Worm (Caenorhabditis elegans): ENCODE data around the gene mbr-1.

Gene mbr-1

DNA sequence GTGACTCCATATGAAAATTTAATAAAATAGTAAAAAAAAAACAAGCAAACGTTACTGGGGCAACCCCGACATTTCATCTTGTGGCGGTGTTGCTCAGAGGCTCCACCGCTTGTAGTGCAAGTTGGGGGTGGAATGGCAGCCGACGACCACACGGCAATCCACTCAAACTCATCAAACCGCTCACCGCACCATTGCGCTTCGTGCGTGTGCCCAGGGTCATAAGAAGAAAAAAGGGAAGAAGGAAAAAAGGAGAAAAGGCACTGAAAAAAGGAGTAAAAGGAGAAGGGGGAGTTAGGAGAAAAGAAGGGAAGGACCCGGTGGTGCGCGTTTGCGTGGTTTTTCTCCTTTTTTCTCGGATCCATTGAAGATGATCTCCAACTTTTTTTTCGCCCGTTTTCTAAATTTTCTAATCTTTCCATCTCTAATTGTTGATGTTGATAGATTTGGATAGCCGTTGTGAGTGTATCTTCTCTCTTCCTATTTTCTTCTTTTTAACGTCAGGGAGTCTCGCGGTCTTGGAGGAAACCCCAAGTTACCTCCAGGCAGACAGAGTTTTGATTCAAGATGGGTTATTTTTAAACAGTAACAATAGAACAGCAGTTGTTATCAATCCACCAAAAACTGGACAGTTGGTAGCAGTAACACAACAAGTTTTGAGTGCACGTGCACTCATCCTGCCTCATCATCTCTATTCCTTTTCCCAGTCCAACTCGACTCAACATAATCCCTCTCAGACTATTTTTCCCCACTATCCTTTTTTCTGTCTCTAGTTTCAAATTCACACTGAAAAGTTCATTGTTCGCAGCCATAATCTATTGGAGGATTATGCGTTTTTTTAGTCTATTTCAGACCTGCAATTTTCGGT is 46.7 kb upstream of the mbr-1 start:
- peak; percentile 8 for TF ChIP-seq rnt-1 (tag; optimal IDR thresholded peaks at IDR 0.05)
- TF ChIP-seq elt-3 (tag; optimal IDR thresholded peaks at IDR 0.05): peak in 1 of 6 experiments; percentile 40
- no peak for TF ChIP-seq unc-30 (tag; optimal IDR thresholded peaks at IDR 0.05)
- TF ChIP-seq lin-14 (GFP tag; optimal IDR thresholded peaks at IDR 0.05): peak; percentile 71
- TF ChIP-seq blmp-1 (tag; optimal IDR thresholded peaks at IDR 0.05): peak; percentile 55
- no peak for TF ChIP-seq nhr-20 (tag; optimal IDR thresholded peaks at IDR 0.05)
- TF ChIP-seq tbx-2 (tag; optimal IDR thresholded peaks at IDR 0.05): no peak
- no peak for TF ChIP-seq nhr-90 (tag; optimal IDR thresholded peaks at IDR 0.05; ENCODE audit: poor library complexity)
- peak; percentile 6 for TF ChIP-seq ceh-8 (GFP tag; optimal IDR thresholded peaks at IDR 0.05)
- no peak for TF ChIP-seq swsn-7 (tag; optimal IDR thresholded peaks at IDR 0.05)
- TF ChIP-seq F16B12.6 (tag; optimal IDR thresholded peaks at IDR 0.05): no peak
- TF ChIP-seq jun-1 (tag; optimal IDR thresholded peaks at IDR 0.05): peak; percentile 5
- no peak for TF ChIP-seq zag-1 (tag; optimal IDR thresholded peaks at IDR 0.05)
- TF ChIP-seq snpc-4 (tag; optimal IDR thresholded peaks at IDR 0.05): peak; percentile 3
- TF ChIP-seq nhr-85 (tag): peak; percentile 89
- TF ChIP-seq fkh-8 (tag; optimal IDR thresholded peaks at IDR 0.05): peak; percentile 61
- TF ChIP-seq dsc-1 (tag; optimal IDR thresholded peaks at IDR 0.05): peak; percentile 44
- no peak for TF ChIP-seq tlp-1 (tag; optimal IDR thresholded peaks at IDR 0.05)
- TF ChIP-seq nhr-47 (tag; optimal IDR thresholded peaks at IDR 0.05): peak; percentile 27
- peak; percentile 33 for TF ChIP-seq nhr-71 (tag; optimal IDR thresholded peaks at IDR 0.05)
- no peak for TF ChIP-seq lsy-2 (tag; optimal IDR thresholded peaks at IDR 0.05)
- TF ChIP-seq efl-1 (optimal IDR thresholded peaks at IDR 0.05): no peak
- TF ChIP-seq efl-1 (GFP tag; optimal IDR thresholded peaks at IDR 0.05 in 1 of 2): peak in 1 of 2 experiments; percentile 19
- TF ChIP-seq aha-1 (tag; optimal IDR thresholded peaks at IDR 0.05): no peak
- no peak for TF ChIP-seq lin-39 (tag; optimal IDR thresholded peaks at IDR 0.05)
- TF ChIP-seq ceh-82 (tag; optimal IDR thresholded peaks at IDR 0.05): peak in 2 of 3 experiments; percentile 25 to 42
- TF ChIP-seq lin-35 (GFP tag; optimal IDR thresholded peaks at IDR 0.05): peak in 1 of 2 experiments; percentile 2
- TF ChIP-seq unc-130 (tag; optimal IDR thresholded peaks at IDR 0.05): peak; percentile 31
- peak; percentile 43 for TF ChIP-seq fkh-10 (GFP tag; optimal IDR thresholded peaks at IDR 0.05)
- TF ChIP-seq egl-13 (tag; optimal IDR thresholded peaks at IDR 0.05): peak; percentile 40
- peak; percentile 22 for TF ChIP-seq snu-23 (GFP tag; optimal IDR thresholded peaks at IDR 0.05)
- TF ChIP-seq alr-1 (tag; optimal IDR thresholded peaks at IDR 0.05; ENCODE audit: borderline replicate concordance): no peak

DNA sequence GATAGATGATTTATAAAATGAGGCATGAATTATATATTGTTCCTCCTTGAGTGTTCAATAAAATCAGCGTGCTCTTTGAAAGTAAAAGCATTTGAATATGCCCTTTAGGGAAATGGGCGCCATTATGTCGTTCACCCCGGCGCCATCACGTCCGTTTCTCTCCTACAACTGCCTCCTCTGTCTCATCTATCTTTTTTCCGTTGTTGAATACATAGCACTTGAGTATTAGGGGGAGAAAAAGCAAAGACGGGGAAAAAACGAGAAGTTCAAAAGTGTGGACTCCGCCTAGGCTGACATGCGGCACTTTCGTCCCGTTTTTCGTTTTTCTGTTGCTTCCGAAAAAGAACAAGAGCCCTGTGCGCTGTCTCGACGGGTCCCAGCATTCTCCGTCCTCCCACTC is 45.8 kb upstream of the mbr-1 start:
- TF ChIP-seq blmp-1 (tag; optimal IDR thresholded peaks at IDR 0.05) (peak; percentile 72), lin-14 (GFP tag; optimal IDR thresholded peaks at IDR 0.05) (peak; percentile 24), ceh-88 (GFP tag; IDR thresholded peaks at IDR 0.05) (0 out of 2 replicates have a peak, but pooled peaks have one; percentile 26), unc-130 (tag; optimal IDR thresholded peaks at IDR 0.05) (no peak), lin-15B (tag; optimal IDR thresholded peaks at IDR 0.05) (no peak)

DNA sequence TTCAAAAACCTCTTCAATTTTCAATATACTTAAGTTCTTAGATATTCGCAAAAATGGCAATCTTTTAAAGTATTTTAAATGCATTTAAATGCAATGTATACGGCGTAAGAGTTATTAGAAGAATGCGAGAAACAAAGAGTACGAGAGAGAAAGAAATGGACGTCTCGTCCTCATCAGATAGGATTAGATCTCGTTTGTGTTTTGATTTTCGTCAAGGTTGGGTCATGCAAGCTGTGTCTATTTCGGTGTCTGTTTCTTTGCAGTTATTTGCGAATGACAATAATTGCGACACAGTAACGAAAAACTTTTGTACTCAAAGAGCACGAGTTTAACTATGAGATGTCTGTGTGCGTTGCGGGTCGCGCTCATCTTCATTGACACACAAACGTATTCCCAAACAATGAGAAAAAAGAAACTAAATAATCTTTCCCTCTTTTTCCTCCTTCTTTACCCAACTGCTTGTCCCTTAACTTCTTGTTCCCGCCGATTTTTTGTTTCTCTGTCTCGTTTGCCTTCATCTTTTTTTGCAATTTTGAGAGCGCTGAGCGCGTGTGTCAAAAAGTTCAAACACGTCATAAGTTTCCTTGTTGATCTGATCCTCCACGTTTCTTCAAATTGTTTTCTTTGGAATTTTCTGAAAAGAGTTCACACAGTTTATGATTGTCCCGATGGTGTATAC is 45.3 kb upstream of the mbr-1 start:
- TF ChIP-seq nhr-28 (tag; optimal IDR thresholded peaks at IDR 0.05) (no peak), elt-3 (tag; optimal IDR thresholded peaks at IDR 0.05) (no peak), blmp-1 (tag; optimal IDR thresholded peaks at IDR 0.05) (peak; percentile 47), efl-3 (GFP tag; optimal IDR thresholded peaks at IDR 0.05) (no peak), nhr-76 (tag; optimal IDR thresholded peaks at IDR 0.05) (no peak), C04F5.9 (tag; optimal IDR thresholded peaks at IDR 0.05) (no peak), mab-9 (GFP tag; IDR thresholded peaks at IDR 0.05) (no peak), unc-98 (GFP tag; IDR thresholded peaks at IDR 0.05) (no peak), ama-1 (optimal IDR thresholded peaks at IDR 0.05) (no peak), lin-35 (GFP tag; optimal IDR thresholded peaks at IDR 0.05) (no peak), lin-14 (GFP tag; optimal IDR thresholded peaks at IDR 0.05) (peak; percentile 34), pqm-1 (tag; optimal IDR thresholded peaks at IDR 0.05) (no peak), isw-1 (GFP tag; IDR thresholded peaks at IDR 0.05) (no peak), nhr-85 (tag) (no peak), ceh-63 (GFP tag; optimal IDR thresholded peaks at IDR 0.05) (no peak), nhr-77 (tag; optimal IDR thresholded peaks at IDR 0.05) (peak; percentile 62), nhr-20 (tag; optimal IDR thresholded peaks at IDR 0.05) (peak; percentile 17), fos-1 (tag; optimal IDR thresholded peaks at IDR 0.05) (no peak), pax-3 (tag; optimal IDR thresholded peaks at IDR 0.05) (no peak), fkh-4 (tag; optimal IDR thresholded peaks at IDR 0.05; ENCODE audit: borderline replicate concordance) (no peak), fkh-8 (tag; optimal IDR thresholded peaks at IDR 0.05) (no peak), ceh-82 (tag; optimal IDR thresholded peaks at IDR 0.05) (no peak), fkh-10 (GFP tag; optimal IDR thresholded peaks at IDR 0.05) (no peak)
